Fruit fly (Drosophila melanogaster) whole organism, embryonic: ENCODE data around the gene trr.

ENCODE experiments used
- Blimp-1 ChIP-seq: fragments of 200-800 bp; sonication (Bioruptor generic); optimal IDR thresholded peaks from 3 replicates; lab custom pipeline; 2018; ENCODE audit warnings: missing biosample characterization, missing genetic modification characterization, mild to moderate bottlenecking, moderate library complexity, missing genetic modification reagents
- Bteb2 ChIP-seq: fragments of 200-800 bp; sonication (Bioruptor generic); optimal IDR thresholded peaks from 2 replicates; lab custom pipeline; 2016; ENCODE audit warnings: missing biosample characterization, missing genetic modification characterization
- CG10147 ChIP-seq: fragments of 200-800 bp; sonication (Bioruptor generic); optimal IDR thresholded peaks from 2 replicates; lab custom pipeline; 2019; ENCODE audit warnings: missing biosample characterization, mild to moderate bottlenecking, missing genetic modification characterization, moderate library complexity
- CG10209 ChIP-seq: fragments of 200-800 bp; sonication (Bioruptor generic); optimal IDR thresholded peaks from 3 replicates; lab custom pipeline; 2017; ENCODE audit warnings: missing biosample characterization, mild to moderate bottlenecking, missing genetic modification characterization, missing genetic modification reagents
- CG10462 ChIP-seq: fragments of 200-800 bp; sonication (Bioruptor generic); optimal IDR thresholded peaks from 2 replicates; lab custom pipeline; 2016; ENCODE audit warnings: missing biosample characterization, missing genetic modification characterization
- CG10979 ChIP-seq: fragments of 200-800 bp; sonication (Bioruptor generic); optimal IDR thresholded peaks from 2 replicates; lab custom pipeline; 2018; ENCODE audit warnings: missing biosample characterization, mild to moderate bottlenecking, missing genetic modification characterization, moderate library complexity
- CG11247 ChIP-seq: fragments of 200-800 bp; sonication (Bioruptor generic); IDR thresholded peaks from 2 replicates; pipeline ENCODE4 v1.3.6; 2022; ENCODE audit warnings: missing biosample characterization, missing genetic modification characterization
- CG13894 ChIP-seq: fragments of 200-800 bp; sonication (Bioruptor generic); optimal IDR thresholded peaks from 3 replicates; lab custom pipeline; 2018; ENCODE audit warnings: missing biosample characterization, mild to moderate bottlenecking, missing genetic modification characterization, moderate library complexity
- CG14441 ChIP-seq: fragments of 200-800 bp; sonication (Bioruptor generic); IDR thresholded peaks from 2 replicates; pipeline ENCODE4 v1.3.6; 2022; ENCODE audit warnings: missing biosample characterization, missing genetic modification characterization
- CG14965 ChIP-seq: fragments of 200-800 bp; sonication (Bioruptor generic); optimal IDR thresholded peaks from 2 replicates; lab custom pipeline; 2016; ENCODE audit warnings: missing biosample characterization, missing genetic modification characterization, borderline replicate concordance
- CG17802 ChIP-seq: fragments of 200-800 bp; sonication (Bioruptor generic); optimal IDR thresholded peaks from 2 replicates; lab custom pipeline; 2018; ENCODE audit warnings: missing biosample characterization, mild to moderate bottlenecking, missing genetic modification characterization, moderate library complexity
- CG2116 ChIP-seq: fragments of 200-800 bp; sonication (Bioruptor generic); optimal IDR thresholded peaks from 3 replicates; lab custom pipeline; 2018; ENCODE audit warnings: missing biosample characterization, mild to moderate bottlenecking, missing genetic modification characterization
- CG2889 ChIP-seq: fragments of 200-800 bp; sonication (Bioruptor generic); IDR thresholded peaks from 3 replicates; pipeline ENCODE4 v1.3.6; 2022; ENCODE audit warnings: missing biosample characterization, missing genetic modification characterization
- CG32772 ChIP-seq: fragments of 200-800 bp; sonication (Bioruptor generic); IDR thresholded peaks from 2 replicates; pipeline ENCODE4 v1.3.6; 2022; ENCODE audit warnings: missing biosample characterization, missing genetic modification characterization
- CG4617 ChIP-seq: fragments of 200-800 bp; sonication (Bioruptor generic); optimal IDR thresholded peaks from 3 replicates; lab custom pipeline; 2016; ENCODE audit warnings: missing biosample characterization, missing genetic modification characterization, borderline replicate concordance
- CG7271 ChIP-seq: fragments of 200-800 bp; sonication (Bioruptor generic); optimal IDR thresholded peaks from 2 replicates; lab custom pipeline; 2018; ENCODE audit warnings: missing biosample characterization, mild to moderate bottlenecking, missing genetic modification characterization, moderate library complexity
- CG7372 ChIP-seq: fragments of 200-800 bp; sonication (Bioruptor generic); IDR thresholded peaks from 2 replicates; pipeline ENCODE4 v1.3.6; 2022; ENCODE audit warnings: missing biosample characterization, missing genetic modification characterization
- CG9437 ChIP-seq: fragments of 200-800 bp; sonication (Bioruptor generic); optimal IDR thresholded peaks from 2 replicates; lab custom pipeline; 2018; ENCODE audit warnings: missing biosample characterization, mild to moderate bottlenecking, missing genetic modification characterization
- Camta ChIP-seq: fragments of 200-800 bp; sonication (Bioruptor generic); optimal IDR thresholded peaks from 2 replicates; lab custom pipeline; 2016; ENCODE audit warnings: missing biosample characterization, missing genetic modification characterization
- Eip74EF ChIP-seq, 2 experiments: fragments of 200-800 bp in 1 of 2; fragments of >200 bp in 1 of 2; sonication (Bioruptor generic) in 1 of 2; optimal IDR thresholded peaks; 2 replicates each; lab custom pipeline; 2017 to 2019; ENCODE audit warnings: missing biosample characterization in 2 of 2, missing genetic modification characterization in 2 of 2, mild to moderate bottlenecking in 1 of 2, moderate library complexity in 1 of 2
- Fer1 ChIP-seq: fragments of 200-800 bp; sonication (Bioruptor generic); optimal IDR thresholded peaks from 2 replicates; lab custom pipeline; 2017; ENCODE audit warnings: missing biosample characterization, mild to moderate bottlenecking, missing genetic modification characterization
- Fer3 ChIP-seq: fragments of 200-800 bp; sonication (Bioruptor generic); optimal IDR thresholded peaks from 2 replicates; lab custom pipeline; 2018; ENCODE audit warnings: missing biosample characterization, mild to moderate bottlenecking, missing genetic modification characterization, moderate library complexity
- H15 ChIP-seq: fragments of 200-800 bp; sonication (Bioruptor generic); IDR thresholded peaks from 3 replicates; pipeline ENCODE4 v1.3.6; 2022; ENCODE audit warnings: missing biosample characterization, missing genetic modification characterization
- HLH3B ChIP-seq: fragments of 200-800 bp; sonication (Bioruptor generic); IDR thresholded peaks from 2 replicates; pipeline ENCODE4 v1.3.6; 2022; ENCODE audit warnings: missing biosample characterization, missing genetic modification characterization
- Mad ChIP-seq: fragments of 200-800 bp; sonication (Bioruptor generic); optimal IDR thresholded peaks from 2 replicates; lab custom pipeline; 2016; ENCODE audit warnings: missing biosample characterization, missing genetic modification characterization
- Mes4 ChIP-seq: fragments of 200-800 bp; sonication (Bioruptor generic); optimal IDR thresholded peaks from 2 replicates; lab custom pipeline; 2016; ENCODE audit warnings: missing biosample characterization, missing genetic modification characterization
- Neu2 ChIP-seq: fragments of 200-800 bp; sonication (Bioruptor generic); optimal IDR thresholded peaks from 3 replicates; lab custom pipeline; 2016; ENCODE audit warnings: missing biosample characterization, missing genetic modification characterization, borderline replicate concordance
- Nf-YC ChIP-seq: fragments of 200-800 bp; optimal IDR thresholded peaks from 3 replicates; lab custom pipeline; 2019; ENCODE audit warnings: missing biosample characterization, mild to moderate bottlenecking, missing genetic modification characterization, moderate library complexity
- Sin3A ChIP-seq: fragments of >200 bp; optimal IDR thresholded peaks from 2 replicates; lab custom pipeline; 2018
- cg ChIP-seq: fragments of 200-800 bp; sonication (Bioruptor generic); optimal IDR thresholded peaks from 3 replicates; lab custom pipeline; 2019; ENCODE audit warnings: missing biosample characterization, mild to moderate bottlenecking, missing genetic modification characterization, moderate library complexity
- corto ChIP-seq: fragments of 200-800 bp; sonication (Bioruptor generic); optimal IDR thresholded peaks from 2 replicates; lab custom pipeline; 2016; ENCODE audit warnings: missing biosample characterization, mild to moderate bottlenecking, missing genetic modification characterization, moderate library complexity
- eve ChIP-seq, 2 experiments: fragments of >200 bp; optimal IDR thresholded peaks; 2 replicates each; lab custom pipeline; 2017; ENCODE audit warnings: missing biosample characterization in 2 of 2, missing genetic modification characterization in 2 of 2
- gsb-n ChIP-seq: fragments of 200-800 bp; sonication (Bioruptor generic); optimal IDR thresholded peaks from 3 replicates; lab custom pipeline; 2018; ENCODE audit warnings: missing biosample characterization, mild to moderate bottlenecking, missing genetic modification characterization
- gt ChIP-seq: fragments of 200-800 bp; sonication (Bioruptor generic); IDR thresholded peaks from 2 replicates; pipeline ENCODE4 v1.3.6; 2022; ENCODE audit warnings: missing biosample characterization, missing genetic modification characterization
- h ChIP-seq: fragments of >200 bp; optimal IDR thresholded peaks from 2 replicates; lab custom pipeline; 2017
- mam ChIP-seq: fragments of 200-800 bp; sonication (Bioruptor generic); optimal IDR thresholded peaks from 3 replicates; lab custom pipeline; 2016; ENCODE audit warnings: missing biosample characterization, missing genetic modification characterization
- pita ChIP-seq: fragments of 200-800 bp; sonication (Bioruptor generic); optimal IDR thresholded peaks from 2 replicates; lab custom pipeline; 2017; ENCODE audit warnings: missing biosample characterization, mild to moderate bottlenecking, missing genetic modification characterization
- rib ChIP-seq: fragments of 200-800 bp; sonication (Bioruptor generic); IDR thresholded peaks from 2 replicates; pipeline ENCODE4 v1.3.6; 2022; ENCODE audit warnings: missing biosample characterization, missing genetic modification characterization
- sc ChIP-seq, 3 experiments: fragments of >200 bp in 2 of 3; fragments of 200-800 bp in 1 of 3; sonication (Bioruptor generic) in 1 of 3; optimal IDR thresholded peaks; 2 replicates in 2 of 3; 3 replicates in 1 of 3; lab custom pipeline; 2017; ENCODE audit warnings: mild to moderate bottlenecking in 1 of 3, missing biosample characterization in 1 of 3, missing genetic modification characterization in 1 of 3, missing genetic modification reagents in 1 of 3
- sd ChIP-seq: fragments of 200-800 bp; sonication (Bioruptor generic); optimal IDR thresholded peaks from 3 replicates; lab custom pipeline; 2018; ENCODE audit warnings: missing biosample characterization, mild to moderate bottlenecking, missing genetic modification characterization, moderate library complexity
- sens ChIP-seq: fragments of 200-800 bp; sonication (Bioruptor generic); peaks from one replicate; lab custom pipeline; 2016; ENCODE audit warnings: missing biosample characterization, missing genetic modification characterization
- slbo ChIP-seq: fragments of 200-800 bp; sonication (Bioruptor generic); IDR thresholded peaks from 2 replicates; pipeline ENCODE4 v1.3.6; 2022; ENCODE audit warnings: missing biosample characterization, missing genetic modification characterization
- sqz ChIP-seq: fragments of 200-800 bp; sonication (Bioruptor generic); optimal IDR thresholded peaks from 3 replicates; lab custom pipeline; 2018; ENCODE audit warnings: missing biosample characterization, mild to moderate bottlenecking, missing genetic modification characterization
- tio ChIP-seq: fragments of 200-800 bp; sonication (Bioruptor generic); optimal IDR thresholded peaks from 2 replicates; lab custom pipeline; 2017; ENCODE audit warnings: missing biosample characterization, missing genetic modification characterization, inconsistent platforms
- tll ChIP-seq, 2 experiments: fragments of 200-800 bp in 1 of 2; fragments of >200 bp in 1 of 2; sonication (Bioruptor generic) in 1 of 2; optimal IDR thresholded peaks; 2 replicates each; lab custom pipeline; 2017 to 2019; ENCODE audit warnings: missing biosample characterization in 2 of 2, missing genetic modification characterization in 2 of 2, mild to moderate bottlenecking in 1 of 2, moderate library complexity in 1 of 2
- toy ChIP-seq: fragments of 200-800 bp; sonication (Bioruptor generic); IDR thresholded peaks from 2 replicates; pipeline ENCODE4 v1.3.6; 2022; ENCODE audit warnings: missing biosample characterization, missing genetic modification characterization
- tx ChIP-seq: fragments of 200-800 bp; sonication (Bioruptor generic); optimal IDR thresholded peaks from 2 replicates; lab custom pipeline; 2016; ENCODE audit warnings: missing biosample characterization, missing genetic modification characterization
- vfl ChIP-seq: fragments of 200-800 bp; sonication (Bioruptor generic); optimal IDR thresholded peaks from 2 replicates; lab custom pipeline; 2016; ENCODE audit warnings: missing biosample characterization, missing genetic modification characterization

Gene trr

DNA sequence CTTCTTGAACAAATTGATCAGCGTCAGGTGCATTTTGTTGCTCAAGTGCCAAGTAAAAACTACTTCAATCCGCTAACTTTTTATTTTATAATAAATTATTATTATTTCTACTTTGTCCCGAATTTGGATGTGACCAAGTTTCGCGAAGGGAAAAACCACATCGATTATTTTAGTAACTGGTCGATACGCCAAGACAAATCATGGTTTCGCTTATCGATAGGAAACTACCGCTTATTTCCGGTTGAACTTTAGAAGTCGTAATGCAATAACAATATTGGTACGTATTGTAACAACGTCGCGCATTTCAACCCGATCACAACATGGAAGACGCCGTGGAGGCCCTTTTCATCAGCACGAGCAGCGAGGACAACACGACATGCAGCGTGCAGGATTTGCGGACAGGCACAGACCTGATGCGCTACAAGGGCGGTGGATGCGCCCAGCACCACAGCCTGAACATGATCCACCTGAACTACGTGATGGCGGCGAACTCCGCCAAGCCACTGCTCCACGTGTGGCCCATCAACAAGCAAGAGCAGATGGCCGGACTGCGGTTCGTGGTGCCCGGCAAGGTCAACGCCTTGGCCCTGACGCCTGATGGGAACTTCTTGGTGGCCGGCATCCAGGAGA lies 12.5 kb downstream of the trr start, which contains the start of the genes CG14817 and CG14805 (continued):
- TF ChIP-seq CG2889 (GFP tag; lab: Robert Waterston, UW) (no peak), Fer3 (peak; percentile 76), sc (optimal IDR thresholded peaks at IDR 0.05; lab: Kevin White, UChicago) (no peak), sc (GFP tag; optimal IDR thresholded peaks at IDR 0.05; lab: Kevin White, UChicago) (no peak), CG7271 (tag; lab: Kevin White, UChicago) (peak; percentile 94), sd (tag; lab: Kevin White, UChicago) (no peak), CG14441 (GFP tag; lab: Robert Waterston, UW) (no peak), CG7372 (GFP tag; lab: Robert Waterston, UW) (no peak), CG13894 (tag; lab: Kevin White, UChicago) (peak; percentile 80), slbo (GFP tag; lab: Robert Waterston, UW) (0 out of 2 replicates have a peak, but pooled peaks have one; percentile 38), Mad (GFP tag; lab: Kevin White, UChicago) (peak; percentile 43), CG9437 (GFP tag; lab: Kevin White, UChicago) (peak; percentile 86), h (lab: Kevin White, UChicago) (no peak), Blimp-1 (GFP tag; lab: Kevin White, UChicago) (no peak), CG10979 (peak; percentile 63), corto (GFP tag; lab: Kevin White, UChicago) (no peak), Bteb2 (GFP tag; lab: Kevin White, UChicago) (peak; percentile 16), CG17802 (tag; lab: Kevin White, UChicago) (peak; percentile 20), Sin3A (no peak), Neu2 (GFP tag; lab: Kevin White, UChicago) (no peak), tx (GFP tag; lab: Kevin White, UChicago) (no peak), H15 (GFP tag; lab: Robert Waterston, UW) (no peak), HLH3B (GFP tag; lab: Robert Waterston, UW) (0 out of 2 replicates have a peak, but pooled peaks have one; percentile 33), CG10462 (GFP tag; lab: Kevin White, UChicago) (no peak)
- TF ChIP-seq, all 482 proteins: peak for 259

- no peak for TF ChIP-seq Mes4 (GFP tag; lab: Kevin White, UChicago)
- TF ChIP-seq gt (GFP tag; lab: Robert Waterston, UW): no peak
- peak; percentile 76 for TF ChIP-seq sd (tag; lab: Kevin White, UChicago)
- TF ChIP-seq tll (GFP tag; optimal IDR thresholded peaks at IDR 0.05; lab: Kevin White, UChicago): no peak
- TF ChIP-seq Nf-YC (tag; lab: Kevin White, UChicago): peak; percentile 12
- TF ChIP-seq tio (GFP tag; lab: Kevin White, UChicago): no peak
- TF ChIP-seq CG10147: no peak
- no peak for TF ChIP-seq CG10209 (GFP tag; lab: Kevin White, UChicago)
- no peak for TF ChIP-seq CG11247
- peak; percentile 48 for TF ChIP-seq CG4617 (GFP tag; lab: Kevin White, UChicago)
- TF ChIP-seq Camta (GFP tag; lab: Kevin White, UChicago): no peak
- TF ChIP-seq Fer1 (GFP tag; lab: Kevin White, UChicago): no peak
- no peak for TF ChIP-seq mam (GFP tag; lab: Kevin White, UChicago)
- TF ChIP-seq cg: peak; percentile 66
- TF ChIP-seq CG2116: peak; percentile 30
- peak; percentile 97 for TF ChIP-seq sqz
- no peak for TF ChIP-seq toy (GFP tag; lab: Robert Waterston, UW)
- no peak for TF ChIP-seq Eip74EF (GFP tag; optimal IDR thresholded peaks at IDR 0.05; lab: Kevin White, UChicago)
- no peak for TF ChIP-seq eve (GFP tag; optimal IDR thresholded peaks at IDR 0.05; lab: Kevin White, UChicago)
- no peak for TF ChIP-seq rib (GFP tag; lab: Robert Waterston, UW)
- TF ChIP-seq CG32772: 0 out of 2 replicates have a peak, but pooled peaks have one; percentile 28
- peak; percentile 71 for TF ChIP-seq gsb-n (tag; lab: Kevin White, UChicago)
- TF ChIP-seq pita: no peak
- no peak for TF ChIP-seq CG14965 (GFP tag; lab: Kevin White, UChicago)
- no peak for TF ChIP-seq vfl
- TF ChIP-seq sens (GFP tag; lab: Kevin White, UChicago): peak; percentile 49
Observed at dm6 chrX:1873515-1874126, 16.1 kb downstream of the trr start, which contains the start of the genes Pgam5 and Vps26. Pgam5 (minus strand) TSS chrX:1873565. Vps26 (plus strand) TSS chrX:1873853.
